Fruit fly (Drosophila melanogaster): ENCODE measurements around the gene CG2233.

The CG2233 gene

dm6 chrX:8037334-8037733, at the start of gene CG2233:
CG2233 (minus strand) TSS chrX:8037517.
- TF ChIP-seq Hand (GFP tag; optimal IDR thresholded peaks at IDR 0.05) (no peak), tap (tag; optimal IDR thresholded peaks at IDR 0.05) (no peak), CG3163 (GFP tag; optimal IDR thresholded peaks at IDR 0.05) (no peak), CG2889 (GFP tag; IDR thresholded peaks at IDR 0.05) (0 out of 3 replicates have a peak, but pooled peaks have one; percentile 14), oc (tag; optimal IDR thresholded peaks at IDR 0.05) (no peak), CG8281 (tag; optimal IDR thresholded peaks at IDR 0.05) (no peak), CG9609 (GFP tag; optimal IDR thresholded peaks at IDR 0.05) (no peak), Dek (tag; optimal IDR thresholded peaks at IDR 0.05) (no peak), esg (GFP tag; conservative IDR thresholded peaks at IDR 0.05) (no peak), sisA (GFP tag; IDR thresholded peaks at IDR 0.05) (no peak), sug (tag; optimal IDR thresholded peaks at IDR 0.05) (peak; percentile 10), H2.0 (GFP tag; IDR thresholded peaks at IDR 0.05) (no peak), CG18476 (GFP tag; optimal IDR thresholded peaks at IDR 0.05) (no peak), CG16863 (GFP tag; optimal IDR thresholded peaks at IDR 0.05) (no peak), Sox102F (GFP tag; optimal IDR thresholded peaks at IDR 0.05) (no peak), toy (GFP tag; IDR thresholded peaks at IDR 0.05) (no peak), gfzf (GFP tag; optimal IDR thresholded peaks at IDR 0.05) (no peak), cad (GFP tag; optimal IDR thresholded peaks at IDR 0.05) (no peak), sqz (GFP tag; optimal IDR thresholded peaks at IDR 0.05) (no peak), ems (GFP tag; optimal IDR thresholded peaks at IDR 0.05) (no peak), CG17912 (GFP tag; optimal IDR thresholded peaks at IDR 0.05) (no peak), zfh1 (GFP tag; IDR thresholded peaks at IDR 0.05) (0 out of 3 replicates have a peak, but pooled peaks have one; percentile 15), mam (GFP tag; optimal IDR thresholded peaks at IDR 0.05) (no peak), CG17328 (GFP tag; IDR thresholded peaks at IDR 0.05) (no peak), YL-1 (GFP tag; optimal IDR thresholded peaks at IDR 0.05) (no peak), wek (GFP tag; optimal IDR thresholded peaks at IDR 0.05) (no peak), Hey (tag; optimal IDR thresholded peaks at IDR 0.05) (no peak), CG15073 (GFP tag; optimal IDR thresholded peaks at IDR 0.05) (no peak), lab (GFP tag; optimal IDR thresholded peaks at IDR 0.05) (no peak), CG34376 (GFP tag; optimal IDR thresholded peaks at IDR 0.05) (peak; percentile 42), CG3407 (GFP tag; optimal IDR thresholded peaks at IDR 0.05) (no peak), CG10267 (tag; optimal IDR thresholded peaks at IDR 0.05) (no peak), CG6791 (GFP tag; IDR thresholded peaks at IDR 0.05; ENCODE audit: partially characterized antibody) (0 out of 3 replicates have a peak, but pooled peaks have one; percentile 36), pum (GFP tag; optimal IDR thresholded peaks at IDR 0.05) (no peak), dmrt99B (tag; optimal IDR thresholded peaks at IDR 0.05) (no peak), Elba2 (GFP tag; optimal IDR thresholded peaks at IDR 0.05) (no peak), CG33557 (GFP tag; optimal IDR thresholded peaks at IDR 0.05) (no peak), Deaf1 (tag; optimal IDR thresholded peaks at IDR 0.05) (no peak), crol (GFP tag; IDR thresholded peaks at IDR 0.05) (no peak), CG9932 (GFP tag; IDR thresholded peaks at IDR 0.05) (no peak)

DNA sequence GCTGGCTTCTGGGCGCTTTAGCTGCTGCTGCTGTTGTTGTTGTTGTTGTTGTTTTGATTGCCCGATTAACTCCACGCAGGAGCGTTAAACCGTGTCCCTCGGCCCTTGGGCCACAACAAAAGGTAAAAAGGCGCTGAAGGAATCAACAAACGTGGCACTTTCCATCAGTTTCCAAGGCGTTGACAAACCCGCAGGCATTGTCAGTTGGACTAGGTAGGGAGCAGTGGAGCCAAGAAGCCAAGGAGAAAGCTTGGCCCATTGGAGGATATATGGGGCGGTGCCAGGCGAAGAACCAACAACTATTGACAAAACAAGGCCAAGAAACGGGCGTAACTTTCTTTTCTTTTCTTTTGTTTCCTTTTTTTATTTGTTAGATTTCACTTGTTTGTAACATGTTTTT, 49.8 kb upstream of the CG2233 start, which contains the start of gene CG2256:
Gene CG2256 (minus strand): TSS at position 101 of the 400 bp plus-strand sequence.
- TF ChIP-seq dan (GFP tag; IDR thresholded peaks at IDR 0.05), result no peak
- no peak for TF ChIP-seq NC2β (GFP tag; optimal IDR thresholded peaks at IDR 0.05)
- no peak for TF ChIP-seq CG12104 (GFP tag; optimal IDR thresholded peaks at IDR 0.05)
- TF ChIP-seq CG11085 (GFP tag; IDR thresholded peaks at IDR 0.05), result no peak
- no peak for TF ChIP-seq fd96Cb (tag; optimal IDR thresholded peaks at IDR 0.05)
- TF ChIP-seq CG4360 (GFP tag; IDR thresholded peaks at IDR 0.05), result peak; percentile 39; the same call in 1 of the 2 replicates
- TF ChIP-seq pb (GFP tag; optimal IDR thresholded peaks at IDR 0.05), result no peak
- TF ChIP-seq gfzf (GFP tag; optimal IDR thresholded peaks at IDR 0.05), result no peak

Measured in whole organism, embryonic.